Worm (Caenorhabditis elegans) whole organism, mixed stage, embryonic: ENCODE data around the gene F18A12.7.

Experiments used
- M03D4.4 ChIP-seq: sonication (generic microtip); optimal IDR thresholded peaks from 2 replicates; lab custom pipeline; 2017; ENCODE audit warnings: mild to moderate bottlenecking, missing genetic modification characterization, missing compliant biosample characterization
- bed-3 ChIP-seq: fragments of 200-800 bp; sonication (Bioruptor generic); optimal IDR thresholded peaks from 3 replicates; lab custom pipeline; 2018; ENCODE audit warnings: mild to moderate bottlenecking, missing genetic modification characterization, moderate library complexity, missing compliant biosample characterization
- blmp-1 ChIP-seq: fragments of 150-350 bp; optimal IDR thresholded peaks from 2 replicates; lab custom pipeline; 2014; ENCODE audit warnings: missing biosample characterization, missing genetic modification characterization
- ceh-39 ChIP-seq: fragments of 150-350 bp; optimal IDR thresholded peaks from 2 replicates; lab custom pipeline; 2014; ENCODE audit warnings: missing biosample characterization, missing genetic modification characterization
- ceh-43 ChIP-seq: fragments of 200-800 bp; sonication (Bioruptor generic); optimal IDR thresholded peaks from 2 replicates; lab custom pipeline; 2018; ENCODE audit warnings: mild to moderate bottlenecking, missing genetic modification characterization, moderate library complexity, missing compliant biosample characterization
- ceh-83 ChIP-seq: fragments of 200-800 bp; sonication (Bioruptor generic); optimal IDR thresholded peaks from 2 replicates; lab custom pipeline; 2018; ENCODE audit warnings: mild to moderate bottlenecking, missing genetic modification characterization, missing compliant biosample characterization
- ces-1 ChIP-seq: fragments of 150-350 bp; optimal IDR thresholded peaks from 2 replicates; lab custom pipeline; 2014; ENCODE audit warnings: missing biosample characterization, missing genetic modification reagents, missing genetic modification characterization
- cnd-1 ChIP-seq: fragments of 200-800 bp; sonication (Bioruptor generic); optimal IDR thresholded peaks from 2 replicates; lab custom pipeline; 2018; ENCODE audit warnings: mild to moderate bottlenecking, missing genetic modification characterization, missing compliant biosample characterization
- drap-1 ChIP-seq: fragments of 200-800 bp; sonication (Bioruptor generic); optimal IDR thresholded peaks from 3 replicates; lab custom pipeline; 2018; ENCODE audit warnings: mild to moderate bottlenecking, missing genetic modification characterization, missing compliant biosample characterization
- flh-1 ChIP-seq: fragments of 200-800 bp; sonication (Bioruptor generic); optimal IDR thresholded peaks from 2 replicates; lab custom pipeline; 2018; ENCODE audit warnings: mild to moderate bottlenecking, missing genetic modification characterization, moderate library complexity, missing compliant biosample characterization
- ham-2 ChIP-seq: fragments of 200-800 bp; sonication (Bioruptor generic); optimal IDR thresholded peaks from 2 replicates; lab custom pipeline; 2018; ENCODE audit warnings: mild to moderate bottlenecking, missing genetic modification characterization, missing compliant biosample characterization
- hlh-1 ChIP-seq: fragments of 150-350 bp; optimal IDR thresholded peaks from 2 replicates; lab custom pipeline; 2014; ENCODE audit warnings: missing biosample characterization, missing genetic modification reagents, missing genetic modification characterization
- lin-13 ChIP-seq: fragments of 150-350 bp; optimal IDR thresholded peaks from 2 replicates; lab custom pipeline; 2014; ENCODE audit warnings: missing biosample characterization, missing genetic modification characterization
- lin-32 ChIP-seq: fragments of 200-800 bp; sonication (Bioruptor generic); optimal IDR thresholded peaks from 2 replicates; lab custom pipeline; 2018; ENCODE audit warnings: mild to moderate bottlenecking, missing genetic modification characterization, missing compliant biosample characterization
- lsy-2 ChIP-seq: fragments of 150-350 bp; optimal IDR thresholded peaks from 2 replicates; lab custom pipeline; 2014; ENCODE audit warnings: missing biosample characterization, missing genetic modification characterization
- mab-5 ChIP-seq: fragments of 150-350 bp; optimal IDR thresholded peaks from 2 replicates; lab custom pipeline; 2014; ENCODE audit warnings: missing biosample characterization, missing genetic modification characterization
- mep-1 ChIP-seq: fragments of 150-350 bp; optimal IDR thresholded peaks from 2 replicates; lab custom pipeline; 2017; ENCODE audit warnings: missing biosample characterization, missing genetic modification reagents, missing genetic modification characterization, inconsistent platforms
- nhr-12 ChIP-seq: fragments of 150-350 bp; optimal IDR thresholded peaks from 2 replicates; lab custom pipeline; 2014; ENCODE audit warnings: missing biosample characterization, missing genetic modification characterization
- nhr-2 ChIP-seq: fragments of 150-350 bp; optimal IDR thresholded peaks from 2 replicates; lab custom pipeline; 2014; ENCODE audit warnings: missing biosample characterization, missing genetic modification characterization
- nhr-237 ChIP-seq: fragments of 150-350 bp; optimal IDR thresholded peaks from 2 replicates; lab custom pipeline; 2014; ENCODE audit warnings: missing biosample characterization, missing genetic modification characterization
- nhr-28 ChIP-seq: fragments of 150-350 bp; optimal IDR thresholded peaks from 2 replicates; lab custom pipeline; 2014; ENCODE audit warnings: missing biosample characterization, missing genetic modification characterization
- nhr-76 ChIP-seq: sonication (generic microtip); optimal IDR thresholded peaks from 2 replicates; lab custom pipeline; 2017; ENCODE audit warnings: missing biosample characterization, missing genetic modification characterization
- pha-4 ChIP-seq: fragments of 150-350 bp; optimal IDR thresholded peaks from 2 replicates; lab custom pipeline; 2018; ENCODE audit warnings: missing biosample characterization, missing genetic modification reagents, missing genetic modification characterization
- sem-2 ChIP-seq: fragments of 200-800 bp; sonication (Bioruptor generic); optimal IDR thresholded peaks from 2 replicates; lab custom pipeline; 2018; ENCODE audit warnings: mild to moderate bottlenecking, missing genetic modification characterization, missing compliant biosample characterization
- snpc-4 ChIP-seq: fragments of 150-350 bp; optimal IDR thresholded peaks from 2 replicates; lab custom pipeline; 2014; ENCODE audit warnings: missing biosample characterization, missing genetic modification characterization
- sptf-1 ChIP-seq: sonication (generic microtip); optimal IDR thresholded peaks from 2 replicates; lab custom pipeline; 2017; ENCODE audit warnings: mild to moderate bottlenecking, missing genetic modification characterization, moderate library complexity, missing compliant biosample characterization
- tbx-8 ChIP-seq: fragments of 200-800 bp; sonication (Bioruptor generic); optimal IDR thresholded peaks from 2 replicates; lab custom pipeline; 2018; ENCODE audit warnings: mild to moderate bottlenecking, missing genetic modification characterization, moderate library complexity, missing compliant biosample characterization
- unc-39 ChIP-seq: fragments of 150-350 bp; optimal IDR thresholded peaks from 2 replicates; lab custom pipeline; 2014; ENCODE audit warnings: missing biosample characterization, missing genetic modification characterization
- unc-62 ChIP-seq: fragments of 150-350 bp; optimal IDR thresholded peaks from 2 replicates; lab custom pipeline; 2014; ENCODE audit warnings: missing biosample characterization, missing genetic modification reagents, missing genetic modification characterization
- zip-8 ChIP-seq: fragments of 150-350 bp; optimal IDR thresholded peaks from 2 replicates; lab custom pipeline; 2014; ENCODE audit warnings: missing biosample characterization, missing genetic modification characterization
- ztf-11 ChIP-seq: fragments of 150-350 bp; optimal IDR thresholded peaks from 2 replicates; lab custom pipeline; 2014; ENCODE audit warnings: missing biosample characterization, missing genetic modification characterization

F18A12.7 gene

DNA sequence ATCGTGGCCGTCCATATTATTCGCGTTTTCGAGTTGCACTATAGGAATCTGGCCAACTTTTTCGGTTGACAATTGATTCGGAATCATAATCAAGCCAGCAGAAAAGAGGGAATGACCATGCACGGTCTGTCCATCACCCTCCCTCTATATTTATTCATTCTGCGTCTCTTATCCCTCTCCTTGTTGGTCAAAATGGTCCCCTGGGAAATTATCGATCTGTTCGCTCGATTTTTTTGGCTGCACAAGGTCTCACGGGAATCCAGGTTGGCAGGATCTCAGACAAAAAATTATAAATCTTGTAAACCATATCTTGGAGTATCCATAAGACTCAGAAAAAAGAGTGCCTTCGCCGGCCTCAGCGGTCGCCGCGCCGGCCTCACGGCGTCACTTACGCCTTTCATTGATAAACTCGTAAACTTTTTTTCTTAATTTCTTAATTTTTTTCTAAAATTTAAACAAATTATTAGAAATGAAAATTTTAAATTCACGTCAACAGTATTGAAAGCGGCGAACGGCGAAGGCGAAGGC, at the start of gene F18A12.7, which contains the start of gene F18A12.2:
Gene F18A12.7, minus strand, starts transcription at position 101 of the 528 bp plus-strand sequence.
Gene F18A12.2, plus strand, starts transcription at position 478 of the 528 bp plus-strand sequence.
- TF ChIP-seq lin-32 (GFP tag; lab: Kevin White, UChicago) (no peak), zip-8 (tag; lab: Kevin White, UChicago) (no peak), ces-1 (GFP tag; lab: Kevin White, UChicago) (no peak), snpc-4 (tag; lab: Kevin White, UChicago) (no peak), bed-3 (GFP tag; lab: Kevin White, UChicago) (no peak), ztf-11 (tag; lab: Kevin White, UChicago) (no peak), M03D4.4 (tag; lab: Kevin White, UChicago) (no peak), ceh-83 (GFP tag; lab: Kevin White, UChicago) (no peak), drap-1 (no peak), unc-62 (GFP tag; lab: Kevin White, UChicago) (no peak), lin-13 (tag; lab: Kevin White, UChicago) (no peak), nhr-76 (tag; lab: Kevin White, UChicago) (no peak), flh-1 (GFP tag; lab: Kevin White, UChicago) (no peak)

- TF ChIP-seq ces-1 (GFP tag; lab: Kevin White, UChicago) = no peak
- no peak for TF ChIP-seq nhr-237 (tag; lab: Kevin White, UChicago)
- TF ChIP-seq lin-13 (tag; lab: Kevin White, UChicago) = no peak
- TF ChIP-seq ceh-39 (tag; lab: Kevin White, UChicago) = no peak
- no peak for TF ChIP-seq ham-2 (GFP tag; lab: Kevin White, UChicago)
- no peak for TF ChIP-seq nhr-28
- TF ChIP-seq nhr-2 (tag; lab: Kevin White, UChicago) = no peak
- no peak for TF ChIP-seq mab-5 (tag; lab: Kevin White, UChicago)
- no peak for TF ChIP-seq snpc-4 (tag; lab: Kevin White, UChicago)
Measured at ce11 chrII:3463097-3463496, 48.8 kb upstream of the F18A12.7 start, which contains the start of gene C16C8.9. TSS of gene C16C8.9 (minus strand) at chrII:3463197.

DNA sequence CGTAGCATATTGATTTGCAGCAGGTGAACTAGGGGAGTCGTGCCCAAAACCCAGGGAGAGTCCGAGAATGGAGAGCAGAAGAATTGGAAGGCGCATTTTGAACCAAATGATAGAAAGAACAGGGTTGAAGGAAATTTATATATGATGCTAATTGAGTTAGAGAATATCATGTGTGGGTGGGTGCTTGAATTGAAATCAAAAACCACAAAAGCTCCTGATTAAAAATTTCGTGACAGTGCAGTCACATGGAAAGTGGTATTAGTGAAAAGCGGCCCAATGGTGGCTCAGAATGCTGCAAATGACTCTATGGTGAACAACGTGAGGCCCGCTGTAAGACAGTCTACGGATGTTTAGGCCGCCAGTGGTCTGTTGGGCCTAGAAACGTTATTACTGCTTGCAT, 47.3 kb upstream of the F18A12.7 start, which contains the start of gene C16C8.8:
Gene C16C8.8, minus strand, starts transcription at position 101 of the 400 bp plus-strand sequence.
- TF ChIP-seq unc-62 (GFP tag; lab: Kevin White, UChicago) = no peak
- TF ChIP-seq ces-1 (GFP tag; lab: Kevin White, UChicago) = no peak
- TF ChIP-seq ham-2 (GFP tag; lab: Kevin White, UChicago) = no peak
- no peak for TF ChIP-seq blmp-1
- no peak for TF ChIP-seq tbx-8 (GFP tag; lab: Kevin White, UChicago)
- TF ChIP-seq nhr-12 (tag; lab: Kevin White, UChicago) = no peak
- TF ChIP-seq ceh-43 (GFP tag; lab: Kevin White, UChicago) = no peak
- TF ChIP-seq cnd-1 (tag; lab: Kevin White, UChicago) = no peak
- TF ChIP-seq, all 35 proteins: peak for 0

DNA sequence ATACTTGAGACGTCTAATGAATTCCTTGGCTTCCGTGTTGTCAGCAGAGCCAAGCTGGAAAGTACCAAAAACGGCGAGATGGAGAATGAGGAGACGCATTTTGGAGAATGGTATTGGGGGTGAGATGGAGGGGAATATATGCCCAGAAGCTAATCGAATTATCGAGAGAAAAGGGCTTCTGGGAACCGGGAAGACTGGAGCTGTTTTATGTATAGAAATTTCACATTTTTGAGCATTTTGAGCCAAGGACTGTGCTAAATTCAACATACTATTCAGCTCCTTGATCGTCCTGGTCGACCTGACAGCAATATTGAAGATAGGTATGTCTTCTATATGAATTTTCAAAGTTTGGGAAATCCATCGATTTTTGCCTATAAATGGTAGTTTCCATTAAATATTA, 45.8 kb upstream of the F18A12.7 start, which contains the start of gene C16C8.7:
Gene C16C8.7, minus strand, starts transcription at position 101 of the 400 bp plus-strand sequence.
- TF ChIP-seq hlh-1 = no peak
- TF ChIP-seq pha-4 (tag; lab: Kevin White, UChicago) = no peak
- no peak for TF ChIP-seq cnd-1 (tag; lab: Kevin White, UChicago)
- no peak for TF ChIP-seq snpc-4 (tag; lab: Kevin White, UChicago)
- no peak for TF ChIP-seq ces-1 (GFP tag; lab: Kevin White, UChicago)
- no peak for TF ChIP-seq lsy-2 (tag; lab: Kevin White, UChicago)
- no peak for TF ChIP-seq unc-39 (tag; lab: Kevin White, UChicago)
- no peak for TF ChIP-seq sptf-1 (tag; lab: Kevin White, UChicago)

ce11 chrII:3459199-3459598, 44.9 kb upstream of the F18A12.7 start:
- TF ChIP-seq hlh-1 (no peak), nhr-76 (tag; lab: Kevin White, UChicago) (no peak), ceh-43 (GFP tag; lab: Kevin White, UChicago) (no peak), mep-1 (tag; lab: Kevin White, UChicago) (no peak), nhr-12 (tag; lab: Kevin White, UChicago) (no peak), ceh-39 (tag; lab: Kevin White, UChicago) (no peak), unc-62 (GFP tag; lab: Kevin White, UChicago) (no peak), sem-2 (GFP tag; lab: Kevin White, UChicago) (no peak), cnd-1 (tag; lab: Kevin White, UChicago) (no peak), nhr-237 (tag; lab: Kevin White, UChicago) (no peak), bed-3 (GFP tag; lab: Kevin White, UChicago) (no peak), lin-32 (GFP tag; lab: Kevin White, UChicago) (no peak)
- TF ChIP-seq, all 35 proteins: peak for 0
